Fruit fly (Drosophila melanogaster): ENCODE data around the gene CG15208.

CG15208 gene

DNA sequence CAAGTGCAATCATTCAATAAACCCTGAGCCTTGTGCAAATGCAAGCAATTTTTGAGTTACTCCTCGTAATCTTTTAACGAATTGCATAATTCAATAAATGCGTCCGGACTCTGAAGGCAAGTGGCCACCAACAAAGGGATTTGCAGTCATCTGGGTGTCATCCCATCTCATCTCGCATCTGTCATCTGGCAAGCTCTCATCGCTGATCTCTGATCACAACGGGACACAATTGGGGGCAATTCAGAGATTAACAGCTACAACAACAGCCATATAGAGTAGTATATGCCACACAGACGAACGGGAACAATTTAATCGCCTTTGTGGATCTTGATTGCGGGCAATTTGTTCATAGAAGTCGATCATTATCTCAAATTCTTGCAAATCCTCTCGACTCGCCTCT is 16.0 kb upstream of the CG15208 start:
- TF ChIP-seq Rel (GFP tag; optimal IDR thresholded peaks at IDR 0.05) (no peak), Rel (tag; optimal IDR thresholded peaks at IDR 0.05) (no peak)

DNA sequence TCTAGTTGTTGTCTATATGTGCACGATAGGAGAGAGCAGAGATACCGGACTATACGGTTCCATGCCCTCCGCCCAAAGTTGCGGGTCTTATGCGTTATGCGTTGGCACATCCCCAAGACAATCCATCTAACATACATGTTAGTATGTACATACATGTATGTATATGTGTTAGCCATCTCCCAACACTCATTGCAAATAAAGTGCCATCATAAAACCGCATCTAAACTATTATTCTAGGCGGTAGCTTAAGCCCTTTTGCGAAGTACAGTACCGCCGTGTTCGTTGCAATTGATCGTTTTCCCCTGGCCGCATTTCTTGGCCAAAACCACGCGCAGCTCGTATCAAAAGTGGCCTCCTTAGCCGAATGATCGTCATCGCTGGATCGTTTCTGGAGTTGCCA is 13.3 kb upstream of the CG15208 start:
- TF ChIP-seq CG32264 (GFP tag; optimal IDR thresholded peaks at IDR 0.05): no peak
- no peak for TF ChIP-seq Myc (optimal IDR thresholded peaks at IDR 0.05)
- TF ChIP-seq br (GFP tag; optimal IDR thresholded peaks at IDR 0.05): peak; percentile 21
- TF ChIP-seq dmrt93B (GFP tag; optimal IDR thresholded peaks at IDR 0.05): no peak
- TF ChIP-seq usp (GFP tag; optimal IDR thresholded peaks at IDR 0.05): no peak
- no peak for TF ChIP-seq Sp1 (GFP tag; optimal IDR thresholded peaks at IDR 0.05)
- TF ChIP-seq psq (GFP tag; optimal IDR thresholded peaks at IDR 0.05): no peak
- TF ChIP-seq Hr83 (GFP tag; optimal IDR thresholded peaks at IDR 0.05; ENCODE audit: poor library complexity, severe bottlenecking): no peak
- TF ChIP-seq Hr78 (GFP tag; optimal IDR thresholded peaks at IDR 0.05): no peak
- TF ChIP-seq fru (GFP tag; optimal IDR thresholded peaks at IDR 0.05): peak; percentile 30
- no peak for TF ChIP-seq CG9705 (GFP tag; optimal IDR thresholded peaks at IDR 0.05)
- no peak for TF ChIP-seq OdsH (GFP tag; optimal IDR thresholded peaks at IDR 0.05)
- TF ChIP-seq sage (GFP tag; optimal IDR thresholded peaks at IDR 0.05): no peak
- TF ChIP-seq lola (GFP tag; optimal IDR thresholded peaks at IDR 0.05): no peak
- TF ChIP-seq rgr (GFP tag; optimal IDR thresholded peaks at IDR 0.05): peak; percentile 16
- no peak for TF ChIP-seq dsf (GFP tag; optimal IDR thresholded peaks at IDR 0.05; ENCODE audit: borderline replicate concordance)
- TF ChIP-seq jim (GFP tag; optimal IDR thresholded peaks at IDR 0.05): no peak
- no peak for TF ChIP-seq Mio (GFP tag; optimal IDR thresholded peaks at IDR 0.05)
- TF ChIP-seq foxo (GFP tag; optimal IDR thresholded peaks at IDR 0.05): peak in 1 of 2 experiments; percentile 46
- no peak for TF ChIP-seq HLH106 (tag; optimal IDR thresholded peaks at IDR 0.05)
- no peak for TF ChIP-seq Jra (GFP tag; optimal IDR thresholded peaks at IDR 0.05)
- TF ChIP-seq pan (optimal IDR thresholded peaks at IDR 0.05): no peak
- peak; percentile 18 for TF ChIP-seq ey (GFP tag; optimal IDR thresholded peaks at IDR 0.05)
- peak; percentile 37 for TF ChIP-seq h (GFP tag; optimal IDR thresholded peaks at IDR 0.05)

DNA sequence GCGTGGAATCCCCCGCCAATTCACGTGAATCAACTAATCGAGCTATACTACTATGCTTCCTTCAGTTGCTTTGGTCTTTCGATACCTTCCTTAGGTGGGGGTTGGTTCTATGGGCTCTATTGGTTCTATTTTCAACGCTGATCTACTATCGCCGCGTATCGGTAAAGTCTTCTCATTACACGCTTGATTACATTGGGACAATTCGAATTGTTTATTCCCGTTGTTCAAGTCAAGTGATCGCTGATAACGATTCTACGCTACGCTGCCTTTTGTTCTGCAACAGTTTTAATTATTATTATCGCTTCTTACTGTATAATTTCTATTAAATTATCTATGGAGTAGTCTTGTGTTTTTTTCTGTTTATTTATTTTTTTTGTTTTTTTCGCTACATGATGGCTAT is 12.1 kb upstream of the CG15208 start:
- no peak for TF ChIP-seq CG32264 (GFP tag; optimal IDR thresholded peaks at IDR 0.05)
- TF ChIP-seq Sp1 (GFP tag; optimal IDR thresholded peaks at IDR 0.05): no peak
- no peak for TF ChIP-seq psq (GFP tag; optimal IDR thresholded peaks at IDR 0.05)
- no peak for TF ChIP-seq pan (optimal IDR thresholded peaks at IDR 0.05)
- no peak for TF ChIP-seq Rel (GFP tag; optimal IDR thresholded peaks at IDR 0.05)
- peak; percentile 39 for TF ChIP-seq Rel (tag; optimal IDR thresholded peaks at IDR 0.05)

DNA sequence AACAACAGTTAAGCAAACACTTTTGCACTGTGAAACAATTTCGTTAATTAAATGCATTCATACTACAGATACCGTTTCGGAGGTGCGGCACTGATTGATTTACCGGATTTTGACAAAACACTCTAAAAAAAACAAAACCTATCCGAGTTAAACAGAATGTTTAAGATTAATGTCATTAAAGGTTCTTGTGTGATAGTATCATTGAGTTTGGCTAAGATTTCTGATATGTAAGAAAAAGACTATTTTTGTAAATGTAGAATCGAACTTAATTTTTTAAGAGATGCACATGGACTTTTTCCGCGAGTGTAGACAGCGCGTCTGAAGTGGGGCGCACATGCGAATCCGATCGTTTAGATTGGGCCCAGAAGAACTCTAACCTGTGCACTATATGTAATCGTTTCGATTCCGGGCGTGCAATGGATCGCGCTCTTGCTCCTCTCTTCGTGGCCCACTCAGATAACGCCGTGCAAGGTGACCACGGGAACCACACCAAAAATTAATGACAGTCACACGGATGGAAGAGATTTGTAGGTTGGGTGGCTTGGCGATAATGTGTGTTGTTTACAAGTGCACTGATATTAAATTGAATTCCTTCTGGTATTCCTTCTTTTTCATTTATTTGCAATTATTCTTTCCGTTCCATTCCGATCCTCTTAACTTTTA is 9.7 kb upstream of the CG15208 start:
- TF ChIP-seq Rel (GFP tag; optimal IDR thresholded peaks at IDR 0.05) (no peak), Rel (tag; optimal IDR thresholded peaks at IDR 0.05) (peak; percentile 96), foxo (GFP tag; optimal IDR thresholded peaks at IDR 0.05) (peak in 1 of 2 experiments; percentile 34), tai (GFP tag; optimal IDR thresholded peaks at IDR 0.05) (no peak), dmrt93B (GFP tag; optimal IDR thresholded peaks at IDR 0.05) (no peak), h (GFP tag; optimal IDR thresholded peaks at IDR 0.05) (peak; percentile 17), OdsH (GFP tag; optimal IDR thresholded peaks at IDR 0.05) (peak; percentile 26), fru (GFP tag; optimal IDR thresholded peaks at IDR 0.05) (peak; percentile 34), ey (GFP tag; optimal IDR thresholded peaks at IDR 0.05) (peak; percentile 35), rgr (GFP tag; optimal IDR thresholded peaks at IDR 0.05) (peak; percentile 53)

DNA sequence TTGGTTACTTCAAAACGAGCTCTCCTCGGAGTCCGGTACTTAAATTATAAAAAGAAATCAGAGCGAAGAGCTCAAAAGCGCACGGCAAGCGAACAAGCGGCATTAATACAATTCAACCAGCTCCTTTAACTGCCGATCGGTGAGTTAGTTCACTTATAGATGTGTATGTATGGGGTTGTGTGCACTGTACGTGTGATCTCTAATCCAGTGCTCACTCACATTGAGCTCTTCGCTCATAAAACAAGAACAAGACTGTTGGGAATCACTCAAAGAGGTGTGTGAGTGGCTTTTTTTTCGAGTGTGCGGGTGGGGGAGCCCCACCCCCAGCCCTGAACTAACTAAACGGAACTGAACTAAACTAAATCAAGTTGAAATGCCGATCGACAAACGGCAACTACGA is 8.6 kb upstream of the CG15208 start, which contains the start of gene Ork1:
TSS of gene Ork1 (minus strand) at position 101 of the 400 bp plus-strand sequence.
- TF ChIP-seq dmrt93B (GFP tag; optimal IDR thresholded peaks at IDR 0.05) (no peak), sage (GFP tag; optimal IDR thresholded peaks at IDR 0.05) (no peak), ey (GFP tag; optimal IDR thresholded peaks at IDR 0.05) (no peak), CG9705 (GFP tag; optimal IDR thresholded peaks at IDR 0.05) (no peak), Dfd (GFP tag; optimal IDR thresholded peaks at IDR 0.05) (no peak), h (GFP tag; optimal IDR thresholded peaks at IDR 0.05) (no peak), Dif (GFP tag; optimal IDR thresholded peaks at IDR 0.05; ENCODE audit: partially characterized antibody) (no peak), OdsH (GFP tag; optimal IDR thresholded peaks at IDR 0.05) (no peak), Hr78 (GFP tag; optimal IDR thresholded peaks at IDR 0.05) (no peak), HLH106 (tag; optimal IDR thresholded peaks at IDR 0.05) (no peak), woc (GFP tag; optimal IDR thresholded peaks at IDR 0.05) (no peak), pan (optimal IDR thresholded peaks at IDR 0.05) (no peak), rgr (GFP tag; optimal IDR thresholded peaks at IDR 0.05) (no peak), dsf (GFP tag; optimal IDR thresholded peaks at IDR 0.05; ENCODE audit: borderline replicate concordance) (no peak), Hr83 (GFP tag; optimal IDR thresholded peaks at IDR 0.05; ENCODE audit: poor library complexity, severe bottlenecking) (no peak), lola (GFP tag; optimal IDR thresholded peaks at IDR 0.05) (no peak), fru (GFP tag; optimal IDR thresholded peaks at IDR 0.05) (no peak)

Data from whole organism, wandering third instar larva.